Fruit fly (Drosophila melanogaster): ENCODE measurements around the gene Karl.

Karl gene

DNA sequence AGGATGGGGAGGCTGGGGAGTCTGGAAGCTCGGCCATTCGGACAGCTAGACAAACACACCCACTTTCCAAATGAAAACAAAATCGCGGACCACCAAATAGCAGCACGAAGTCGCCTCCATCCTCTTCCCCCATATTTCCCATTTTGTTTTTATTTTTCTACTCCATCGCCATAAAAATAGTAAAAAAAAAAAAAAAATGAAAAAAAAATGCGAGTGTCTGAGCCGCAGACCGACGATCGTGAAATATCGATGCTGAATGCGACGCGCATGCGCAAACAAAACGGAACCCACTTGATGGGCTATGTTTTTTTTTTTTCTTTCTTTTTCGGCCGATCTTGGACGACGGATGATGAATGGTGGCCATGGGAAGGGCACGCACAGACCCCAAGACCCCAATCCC lies 2.2 kb upstream of the Karl start:
- TF ChIP-seq foxo (GFP tag; optimal IDR thresholded peaks at IDR 0.05), result no peak
- no peak for TF ChIP-seq Hr83 (GFP tag; optimal IDR thresholded peaks at IDR 0.05; ENCODE audit: poor library complexity, severe bottlenecking)
- TF ChIP-seq jim (GFP tag; optimal IDR thresholded peaks at IDR 0.05), result no peak
- TF ChIP-seq CrebA (GFP tag; optimal IDR thresholded peaks at IDR 0.05; ENCODE audit: borderline replicate concordance), result no peak
- no peak for TF ChIP-seq ey (GFP tag; optimal IDR thresholded peaks at IDR 0.05)
- TF ChIP-seq Mio (GFP tag; optimal IDR thresholded peaks at IDR 0.05), result no peak
- TF ChIP-seq psq (GFP tag; optimal IDR thresholded peaks at IDR 0.05), result no peak
- no peak for TF ChIP-seq dl (GFP tag; optimal IDR thresholded peaks at IDR 0.05; ENCODE audit: insufficient read depth in 1 of 2, partially characterized antibody in 2 of 2)
- TF ChIP-seq sage (GFP tag; optimal IDR thresholded peaks at IDR 0.05), result no peak

- peak in 1 of 2 experiments; percentile 86 for TF ChIP-seq foxo (GFP tag; optimal IDR thresholded peaks at IDR 0.05)
- TF ChIP-seq sage (GFP tag; optimal IDR thresholded peaks at IDR 0.05), result peak; percentile 71
- TF ChIP-seq Vsx2 (GFP tag; optimal IDR thresholded peaks at IDR 0.05; ENCODE audit: partially characterized antibody), result no peak
- TF ChIP-seq jim (GFP tag; optimal IDR thresholded peaks at IDR 0.05), result no peak
- TF ChIP-seq ey (GFP tag; optimal IDR thresholded peaks at IDR 0.05), result peak; percentile 73
- TF ChIP-seq Mio (GFP tag; optimal IDR thresholded peaks at IDR 0.05), result no peak
- no peak for TF ChIP-seq dsf (GFP tag; optimal IDR thresholded peaks at IDR 0.05; ENCODE audit: borderline replicate concordance)
- peak; percentile 51 for TF ChIP-seq woc (GFP tag; optimal IDR thresholded peaks at IDR 0.05)
- peak; percentile 39 for TF ChIP-seq sv (GFP tag; optimal IDR thresholded peaks at IDR 0.05)
- no peak for TF ChIP-seq usp (GFP tag; optimal IDR thresholded peaks at IDR 0.05)
- TF ChIP-seq fru (GFP tag; optimal IDR thresholded peaks at IDR 0.05), result peak; percentile 82
- TF ChIP-seq Sp1 (GFP tag; optimal IDR thresholded peaks at IDR 0.05), result peak; percentile 76
- no peak for TF ChIP-seq Dif (GFP tag; optimal IDR thresholded peaks at IDR 0.05; ENCODE audit: partially characterized antibody)
- TF ChIP-seq lola (GFP tag; optimal IDR thresholded peaks at IDR 0.05), result no peak
- peak; percentile 73 for TF ChIP-seq br (GFP tag; optimal IDR thresholded peaks at IDR 0.05)
- TF ChIP-seq h (GFP tag; optimal IDR thresholded peaks at IDR 0.05), result peak; percentile 83
- TF ChIP-seq HLH106 (tag; optimal IDR thresholded peaks at IDR 0.05), result peak; percentile 79
- no peak for TF ChIP-seq Hr83 (GFP tag; optimal IDR thresholded peaks at IDR 0.05; ENCODE audit: poor library complexity, severe bottlenecking)
- TF ChIP-seq Dfd (GFP tag; optimal IDR thresholded peaks at IDR 0.05), result no peak
- TF ChIP-seq GATAd (GFP tag; optimal IDR thresholded peaks at IDR 0.05), result no peak
- no peak for TF ChIP-seq Abd-B (GFP tag; optimal IDR thresholded peaks at IDR 0.05)
- TF ChIP-seq psq (GFP tag; optimal IDR thresholded peaks at IDR 0.05), result peak; percentile 69
- TF ChIP-seq Myc (optimal IDR thresholded peaks at IDR 0.05), result peak; percentile 70
- TF ChIP-seq CG32264 (GFP tag; optimal IDR thresholded peaks at IDR 0.05), result peak; percentile 37
- TF ChIP-seq Hnf4 (GFP tag; optimal IDR thresholded peaks at IDR 0.05), result peak; percentile 79
- TF ChIP-seq rgr (GFP tag; optimal IDR thresholded peaks at IDR 0.05), result peak; percentile 79
- TF ChIP-seq dl (GFP tag; optimal IDR thresholded peaks at IDR 0.05; ENCODE audit: insufficient read depth in 1 of 2, partially characterized antibody in 2 of 2), result no peak
- peak; percentile 41 for TF ChIP-seq brk (GFP tag; optimal IDR thresholded peaks at IDR 0.05)
- TF ChIP-seq CrebA (GFP tag; optimal IDR thresholded peaks at IDR 0.05; ENCODE audit: borderline replicate concordance), result no peak
- TF ChIP-seq OdsH (GFP tag; optimal IDR thresholded peaks at IDR 0.05), result peak; percentile 79
- no peak for TF ChIP-seq pan (optimal IDR thresholded peaks at IDR 0.05)
- TF ChIP-seq dmrt93B (GFP tag; optimal IDR thresholded peaks at IDR 0.05), result peak; percentile 68
- no peak for TF ChIP-seq Hr78 (GFP tag; optimal IDR thresholded peaks at IDR 0.05)
- TF ChIP-seq Jra (GFP tag; optimal IDR thresholded peaks at IDR 0.05), result no peak
- TF ChIP-seq Rel (GFP tag; optimal IDR thresholded peaks at IDR 0.05), result no peak
- no peak for TF ChIP-seq Rel (tag; optimal IDR thresholded peaks at IDR 0.05)
- TF ChIP-seq N (GFP tag; optimal IDR thresholded peaks at IDR 0.05), result no peak
- no peak for TF ChIP-seq CG9705 (GFP tag; optimal IDR thresholded peaks at IDR 0.05)
- no peak for TF ChIP-seq tai (GFP tag; optimal IDR thresholded peaks at IDR 0.05)
Observed at dm6 chrX:11788187-11788870, 1.1 kb downstream of the Karl start.
